Fruit fly (Drosophila melanogaster) whole organism, embryonic: ENCODE measurements around the gene fred.

Experiments
- BEAF-32 ChIP-seq: fragments of 200-800 bp; sonication (Bioruptor generic); optimal IDR thresholded peaks from 3 replicates; lab custom pipeline; 2017; ENCODE audit warnings: missing biosample characterization, missing genetic modification characterization, mild to moderate bottlenecking, moderate library complexity, missing genetic modification reagents
- BtbVII ChIP-seq: fragments of 200-800 bp; sonication (Bioruptor generic); optimal IDR thresholded peaks from 3 replicates; lab custom pipeline; 2017; ENCODE audit warnings: missing biosample characterization, mild to moderate bottlenecking, missing genetic modification characterization
- Bteb2 ChIP-seq: fragments of 200-800 bp; sonication (Bioruptor generic); optimal IDR thresholded peaks from 2 replicates; lab custom pipeline; 2016; ENCODE audit warnings: missing biosample characterization, missing genetic modification characterization
- CG10462 ChIP-seq: fragments of 200-800 bp; sonication (Bioruptor generic); optimal IDR thresholded peaks from 2 replicates; lab custom pipeline; 2016; ENCODE audit warnings: missing biosample characterization, missing genetic modification characterization
- CG1233 ChIP-seq: fragments of 200-800 bp; sonication (Bioruptor generic); optimal IDR thresholded peaks from 4 replicates; lab custom pipeline; 2018; ENCODE audit warnings: missing biosample characterization, mild to moderate bottlenecking, missing genetic modification characterization
- CG12391 ChIP-seq: fragments of 200-800 bp; sonication (Bioruptor generic); optimal IDR thresholded peaks from 3 replicates; lab custom pipeline; 2018; ENCODE audit warnings: missing biosample characterization, mild to moderate bottlenecking, missing genetic modification characterization, moderate library complexity
- CG12744 ChIP-seq: fragments of 200-800 bp; sonication (Bioruptor generic); optimal IDR thresholded peaks from 2 replicates; lab custom pipeline; 2016; ENCODE audit warnings: missing biosample characterization, missing genetic modification characterization
- CG14050 ChIP-seq: fragments of 200-800 bp; sonication (Bioruptor generic); IDR thresholded peaks from 3 replicates; pipeline ENCODE4 v1.3.6; 2022; ENCODE audit warnings: missing biosample characterization, missing genetic modification characterization
- CG14667 ChIP-seq: fragments of 200-800 bp; sonication (Bioruptor generic); IDR thresholded peaks from 2 replicates; pipeline ENCODE4 v1.3.6; 2022; ENCODE audit warnings: missing biosample characterization, missing genetic modification characterization
- CG14965 ChIP-seq: fragments of 200-800 bp; sonication (Bioruptor generic); optimal IDR thresholded peaks from 2 replicates; lab custom pipeline; 2016; ENCODE audit warnings: missing biosample characterization, missing genetic modification characterization, borderline replicate concordance
- CG15514 ChIP-seq: fragments of 200-800 bp; sonication (Bioruptor generic); optimal IDR thresholded peaks from 3 replicates; lab custom pipeline; 2017; ENCODE audit warnings: missing biosample characterization, missing genetic modification characterization, mild to moderate bottlenecking, moderate library complexity, missing genetic modification reagents
- CG1647 ChIP-seq: fragments of 200-800 bp; sonication (Bioruptor generic); optimal IDR thresholded peaks from 3 replicates; lab custom pipeline; 2016; ENCODE audit warnings: missing biosample characterization, missing genetic modification characterization
- CG16863 ChIP-seq: fragments of 200-800 bp; sonication (Bioruptor generic); optimal IDR thresholded peaks from 3 replicates; lab custom pipeline; 2016; ENCODE audit warnings: missing biosample characterization, missing genetic modification characterization
- CG17328 ChIP-seq: fragments of 200-800 bp; sonication (Bioruptor generic); IDR thresholded peaks from 2 replicates; pipeline ENCODE4 v1.3.6; 2022; ENCODE audit warnings: missing biosample characterization, missing genetic modification characterization
- CG1792 ChIP-seq: fragments of 200-800 bp; sonication (Bioruptor generic); optimal IDR thresholded peaks from 2 replicates; lab custom pipeline; 2016; ENCODE audit warnings: missing biosample characterization, missing genetic modification characterization
- CG18262 ChIP-seq: fragments of 200-800 bp; optimal IDR thresholded peaks from 3 replicates; lab custom pipeline; 2019; ENCODE audit warnings: missing biosample characterization, mild to moderate bottlenecking, missing genetic modification characterization, moderate library complexity
- CG2129 ChIP-seq: fragments of 200-800 bp; sonication (Bioruptor generic); IDR thresholded peaks from 2 replicates; pipeline ENCODE4 v1.3.6; 2022; ENCODE audit warnings: missing biosample characterization, missing genetic modification characterization; ENCODE audit not compliant: partially characterized antibody
- CG4282 ChIP-seq: fragments of 200-800 bp; sonication (Bioruptor generic); optimal IDR thresholded peaks from 2 replicates; lab custom pipeline; 2016; ENCODE audit warnings: missing biosample characterization, missing genetic modification characterization
- CG4328 ChIP-seq: fragments of 200-800 bp; sonication (Bioruptor generic); optimal IDR thresholded peaks from 3 replicates; lab custom pipeline; 2017; ENCODE audit warnings: missing biosample characterization, missing genetic modification reagents, missing genetic modification characterization
- CG43689 ChIP-seq: fragments of 200-800 bp; sonication (Bioruptor generic); IDR thresholded peaks from 2 replicates; pipeline ENCODE4 v1.3.6; 2022; ENCODE audit warnings: missing biosample characterization, missing genetic modification characterization
- CG9215 ChIP-seq: fragments of 200-800 bp; sonication (Bioruptor generic); IDR thresholded peaks from 2 replicates; pipeline ENCODE4 v1.3.6; 2022; ENCODE audit warnings: missing biosample characterization, missing genetic modification characterization
- Eip74EF ChIP-seq, 2 experiments: fragments of 200-800 bp in 1 of 2; fragments of >200 bp in 1 of 2; sonication (Bioruptor generic) in 1 of 2; optimal IDR thresholded peaks; 2 replicates each; lab custom pipeline; 2017 to 2019; ENCODE audit warnings: missing biosample characterization in 2 of 2, missing genetic modification characterization in 2 of 2, mild to moderate bottlenecking in 1 of 2, moderate library complexity in 1 of 2
- HLH54F ChIP-seq: fragments of 200-800 bp; sonication (Bioruptor generic); optimal IDR thresholded peaks from 3 replicates; lab custom pipeline; 2016; ENCODE audit warnings: missing biosample characterization, missing genetic modification characterization
- MBD-R2 ChIP-seq: fragments of 200-800 bp; sonication (Bioruptor generic); IDR thresholded peaks from 2 replicates; pipeline ENCODE4 v1.3.6; 2022; ENCODE audit warnings: missing biosample characterization, missing genetic modification characterization
- Nf-YA ChIP-seq: fragments of 200-800 bp; sonication (Bioruptor generic); IDR thresholded peaks from 2 replicates; pipeline ENCODE4 v1.3.6; 2022; ENCODE audit warnings: missing biosample characterization, missing genetic modification characterization
- Nf-YB ChIP-seq: fragments of 200-800 bp; sonication (Bioruptor generic); optimal IDR thresholded peaks from 3 replicates; lab custom pipeline; 2019; ENCODE audit warnings: missing biosample characterization, mild to moderate bottlenecking, missing genetic modification characterization, moderate library complexity
- NfI ChIP-seq: fragments of 200-800 bp; sonication (Bioruptor generic); optimal IDR thresholded peaks from 3 replicates; lab custom pipeline; 2018; ENCODE audit warnings: missing biosample characterization, mild to moderate bottlenecking, missing genetic modification characterization, moderate library complexity
- Opbp ChIP-seq: fragments of 200-800 bp; sonication (Bioruptor generic); IDR thresholded peaks from 3 replicates; pipeline ENCODE4 v1.3.6; 2022; ENCODE audit warnings: missing biosample characterization, missing genetic modification characterization; ENCODE audit not compliant: partially characterized antibody
- Ptx1 ChIP-seq: fragments of 200-800 bp; sonication (Bioruptor generic); IDR thresholded peaks from 2 replicates; pipeline ENCODE4 v1.3.6; 2022; ENCODE audit warnings: missing biosample characterization, missing genetic modification characterization
- Rfx ChIP-seq: fragments of 200-800 bp; sonication (Bioruptor generic); IDR thresholded peaks from 2 replicates; pipeline ENCODE4 v1.3.6; 2022; ENCODE audit warnings: missing biosample characterization, missing genetic modification characterization
- Vsx1 ChIP-seq: fragments of 200-800 bp; sonication (Bioruptor generic); optimal IDR thresholded peaks from 2 replicates; lab custom pipeline; 2017; ENCODE audit warnings: missing biosample characterization, mild to moderate bottlenecking, missing genetic modification characterization, missing genetic modification reagents
- az2 ChIP-seq: fragments of 200-800 bp; sonication (Bioruptor generic); optimal IDR thresholded peaks from 3 replicates; lab custom pipeline; 2016; ENCODE audit warnings: missing biosample characterization, missing genetic modification characterization
- bowl ChIP-seq: fragments of 200-800 bp; sonication (Bioruptor generic); IDR thresholded peaks from 2 replicates; pipeline ENCODE4 v1.3.6; 2022; ENCODE audit warnings: missing biosample characterization, missing genetic modification characterization
- cas ChIP-seq: fragments of 200-800 bp; sonication (Bioruptor generic); IDR thresholded peaks from 2 replicates; pipeline ENCODE4 v1.3.6; 2022; ENCODE audit warnings: missing biosample characterization, missing genetic modification characterization
- chinmo ChIP-seq: fragments of 200-800 bp; sonication (Bioruptor generic); IDR thresholded peaks from 4 replicates; pipeline ENCODE4 v1.3.6; 2022; ENCODE audit warnings: missing biosample characterization, missing genetic modification characterization; ENCODE audit not compliant: partially characterized antibody
- chn ChIP-seq: fragments of 200-800 bp; sonication (Bioruptor generic); optimal IDR thresholded peaks from 2 replicates; lab custom pipeline; 2016; ENCODE audit warnings: missing biosample characterization, missing genetic modification characterization
- disco-r ChIP-seq: fragments of 200-800 bp; sonication (Bioruptor generic); optimal IDR thresholded peaks from 2 replicates; lab custom pipeline; 2016; ENCODE audit warnings: missing biosample characterization, missing genetic modification characterization
- dmrt99B ChIP-seq: fragments of 200-800 bp; sonication (Bioruptor generic); optimal IDR thresholded peaks from 2 replicates; lab custom pipeline; 2018; ENCODE audit warnings: missing biosample characterization, mild to moderate bottlenecking, missing genetic modification characterization, moderate library complexity
- emc ChIP-seq: fragments of 200-800 bp; sonication (Bioruptor generic); optimal IDR thresholded peaks from 2 replicates; lab custom pipeline; 2016; ENCODE audit warnings: missing biosample characterization, missing genetic modification characterization
- grn ChIP-seq: fragments of 200-800 bp; sonication (Bioruptor generic); optimal IDR thresholded peaks from 3 replicates; lab custom pipeline; 2017; ENCODE audit warnings: missing biosample characterization, missing genetic modification characterization
- kay ChIP-seq: fragments of 200-800 bp; sonication (Bioruptor generic); optimal IDR thresholded peaks from 2 replicates; lab custom pipeline; 2016; ENCODE audit warnings: missing biosample characterization, missing genetic modification characterization
- pros ChIP-seq: fragments of 200-800 bp; sonication (Bioruptor generic); optimal IDR thresholded peaks from 3 replicates; lab custom pipeline; 2019; ENCODE audit warnings: missing biosample characterization, mild to moderate bottlenecking, missing genetic modification characterization, moderate library complexity
- ranshi ChIP-seq: fragments of 200-800 bp; sonication (Bioruptor generic); IDR thresholded peaks from 2 replicates; pipeline ENCODE4 v1.3.6; 2022; ENCODE audit warnings: missing biosample characterization, missing genetic modification characterization
- sim ChIP-seq: fragments of 200-800 bp; sonication (Bioruptor generic); IDR thresholded peaks from 2 replicates; pipeline ENCODE4 v1.3.6; 2022; ENCODE audit warnings: missing biosample characterization, missing genetic modification characterization
- sr ChIP-seq: fragments of 200-800 bp; sonication (Bioruptor generic); IDR thresholded peaks from 3 replicates; pipeline ENCODE4 v1.3.6; 2022; ENCODE audit warnings: missing biosample characterization, missing genetic modification characterization
- trh ChIP-seq: fragments of 200-800 bp; sonication (Bioruptor generic); optimal IDR thresholded peaks from 2 replicates; lab custom pipeline; 2016; ENCODE audit warnings: missing biosample characterization, missing genetic modification characterization
- usp ChIP-seq: fragments of >200 bp; optimal IDR thresholded peaks from 2 replicates; lab custom pipeline; 2017; ENCODE audit warnings: missing biosample characterization, missing genetic modification characterization
- yki ChIP-seq: fragments of >200 bp; optimal IDR thresholded peaks from 3 replicates; lab custom pipeline; 2018
- zen2 ChIP-seq: fragments of 200-800 bp; sonication (Bioruptor generic); IDR thresholded peaks from 3 replicates; pipeline ENCODE4 v1.3.6; 2022; ENCODE audit warnings: missing biosample characterization, missing genetic modification characterization; ENCODE audit not compliant: partially characterized antibody

fred gene

dm6 chr2L:4030236-4030943, 38.9 kb upstream of the fred start (continued):
- peak; percentile 96 for TF ChIP-seq pros (GFP tag; lab: Kevin White, UChicago)
- TF ChIP-seq CG16863 (GFP tag; lab: Kevin White, UChicago): peak; percentile 81
- TF ChIP-seq az2 (GFP tag; lab: Kevin White, UChicago): peak; percentile 84
- TF ChIP-seq sr (GFP tag; lab: Robert Waterston, UW): peak; percentile 33; the same call in 1 of the 3 replicates
- peak; percentile 40 for TF ChIP-seq CG15514 (GFP tag; lab: Kevin White, UChicago)
- peak; percentile 24 for TF ChIP-seq trh
- TF ChIP-seq CG1233 (GFP tag; lab: Kevin White, UChicago): peak; percentile 78
- no peak for TF ChIP-seq cas (GFP tag; lab: Robert Waterston, UW)
- no peak; the same call in 1 of the 2 replicates for TF ChIP-seq CG9215 (GFP tag; lab: Robert Waterston, UW)
- TF ChIP-seq CG1647 (GFP tag; lab: Kevin White, UChicago): peak; percentile 77
- TF ChIP-seq grn (GFP tag; lab: Kevin White, UChicago): no peak
- no peak for TF ChIP-seq yki (lab: Kevin White, UChicago)
- peak in 1 of 2 experiments; percentile 73 for TF ChIP-seq Eip74EF (GFP tag; optimal IDR thresholded peaks at IDR 0.05; lab: Kevin White, UChicago)
- TF ChIP-seq dmrt99B: peak; percentile 90
- TF ChIP-seq chinmo (GFP tag; lab: Robert Waterston, UW): 0 out of 4 replicates have a peak, but pooled peaks have one; percentile 62
- TF ChIP-seq Ptx1 (GFP tag; lab: Robert Waterston, UW): peak; percentile 89
- TF ChIP-seq zen2: 0 out of 3 replicates have a peak, but pooled peaks have one; percentile 47
- TF ChIP-seq Bteb2 (GFP tag; lab: Kevin White, UChicago): peak; percentile 9
- peak; percentile 15 for TF ChIP-seq emc
- no peak for TF ChIP-seq usp (GFP tag; lab: Kevin White, UChicago)
- TF ChIP-seq Nf-YB (GFP tag; lab: Kevin White, UChicago): peak; percentile 63
- TF ChIP-seq CG17328 (GFP tag; lab: Robert Waterston, UW): peak; percentile 92
- peak; percentile 26 for TF ChIP-seq BtbVII
- peak; percentile 23; the same call in 1 of the 3 replicates for TF ChIP-seq Opbp
- TF ChIP-seq bowl (GFP tag; lab: Robert Waterston, UW): peak; percentile 71; the same call in 1 of the 2 replicates
- TF ChIP-seq CG4328 (GFP tag; lab: Kevin White, UChicago): no peak
- TF ChIP-seq Rfx (GFP tag; lab: Robert Waterston, UW): peak; percentile 89
- TF ChIP-seq CG10462: peak; percentile 51
- TF ChIP-seq BEAF-32: no peak
- peak; percentile 86 for TF ChIP-seq CG12391 (tag; lab: Kevin White, UChicago)
- TF ChIP-seq Nf-YA: peak; percentile 58; the same call in 1 of the 2 replicates
- TF ChIP-seq CG1792 (GFP tag; lab: Kevin White, UChicago): peak; percentile 61
- TF ChIP-seq CG43689: peak; percentile 50
- TF ChIP-seq MBD-R2: peak; percentile 36; the same call in 1 of the 2 replicates
- TF ChIP-seq NfI (GFP tag; lab: Kevin White, UChicago): peak; percentile 74
- peak; percentile 32 for TF ChIP-seq CG12744
- TF ChIP-seq CG18262 (tag; lab: Kevin White, UChicago): peak; percentile 92
- peak; percentile 23 for TF ChIP-seq CG4282
- TF ChIP-seq Vsx1: peak; percentile 66
- peak; percentile 86 for TF ChIP-seq chn (GFP tag; lab: Kevin White, UChicago)
- peak; percentile 73 for TF ChIP-seq CG14050 (GFP tag; lab: Robert Waterston, UW)
- peak; percentile 68 for TF ChIP-seq HLH54F (GFP tag; lab: Kevin White, UChicago)
- peak; percentile 32 for TF ChIP-seq kay (GFP tag; lab: Kevin White, UChicago)
- no peak for TF ChIP-seq CG14965 (GFP tag; lab: Kevin White, UChicago)
- peak; percentile 57 for TF ChIP-seq disco-r (GFP tag; lab: Kevin White, UChicago)
- peak; percentile 73; the same call in 1 of the 2 replicates for TF ChIP-seq sim (GFP tag; lab: Robert Waterston, UW)
- TF ChIP-seq CG14667: no peak; the same call in 1 of the 2 replicates
- TF ChIP-seq CG2129: no peak
- peak; percentile 88 for TF ChIP-seq ranshi (GFP tag; lab: Robert Waterston, UW)
